Fruit fly (Drosophila melanogaster) whole organism, pupa: ENCODE results near the gene CG34132.

Source experiments
- CG10348 ChIP-seq: fragments of 200-800 bp; sonication (Bioruptor generic); IDR thresholded peaks from 2 replicates; pipeline ENCODE4 v1.3.6; 2022; ENCODE audit warnings: missing biosample characterization, missing genetic modification characterization
- CG12605 ChIP-seq: fragments of 200-800 bp; sonication (Bioruptor generic); IDR thresholded peaks from 2 replicates; pipeline ENCODE4 v1.3.6; 2022; ENCODE audit warnings: missing biosample characterization, missing genetic modification characterization
- CG13204 ChIP-seq: fragments of 200-800 bp; sonication (Bioruptor generic); optimal IDR thresholded peaks from 2 replicates; lab custom pipeline; 2018; ENCODE audit warnings: missing biosample characterization, mild to moderate bottlenecking, missing genetic modification characterization, moderate library complexity
- CG14655 ChIP-seq: fragments of 200-800 bp; sonication (Bioruptor generic); optimal IDR thresholded peaks from 3 replicates; lab custom pipeline; 2017; ENCODE audit warnings: mild to moderate bottlenecking, missing biosample characterization, missing genetic modification reagents, missing genetic modification characterization
- CG15710 ChIP-seq: fragments of 200-800 bp; sonication (Bioruptor generic); optimal IDR thresholded peaks from 2 replicates; lab custom pipeline; 2018; ENCODE audit warnings: missing biosample characterization, mild to moderate bottlenecking, missing genetic modification characterization, moderate library complexity
- CG17806 ChIP-seq: fragments of 200-800 bp; sonication (Bioruptor generic); optimal IDR thresholded peaks from 2 replicates; lab custom pipeline; 2018; ENCODE audit warnings: missing biosample characterization, mild to moderate bottlenecking, missing genetic modification characterization, moderate library complexity
- CG32121 ChIP-seq: fragments of 200-800 bp; sonication (Bioruptor generic); IDR thresholded peaks from 2 replicates; pipeline ENCODE4 v1.3.6; 2022; ENCODE audit warnings: missing biosample characterization, missing genetic modification characterization
- CG34367 ChIP-seq: fragments of 200-800 bp; sonication (Bioruptor generic); optimal IDR thresholded peaks from 2 replicates; lab custom pipeline; 2018; ENCODE audit warnings: missing biosample characterization, mild to moderate bottlenecking, missing genetic modification characterization
- CG8159 ChIP-seq: fragments of 200-800 bp; sonication (Bioruptor generic); optimal IDR thresholded peaks from 3 replicates; lab custom pipeline; 2018; ENCODE audit warnings: missing biosample characterization, mild to moderate bottlenecking, missing genetic modification characterization, moderate library complexity
- CG8301 ChIP-seq: fragments of 200-800 bp; sonication (Bioruptor generic); optimal IDR thresholded peaks from 2 replicates; lab custom pipeline; 2018; ENCODE audit warnings: missing biosample characterization, mild to moderate bottlenecking, missing genetic modification characterization
- CG9948 ChIP-seq: fragments of 200-800 bp; sonication (Bioruptor generic); optimal IDR thresholded peaks from 2 replicates; lab custom pipeline; 2018; ENCODE audit warnings: missing biosample characterization, mild to moderate bottlenecking, missing genetic modification characterization, moderate library complexity
- D1 ChIP-seq: fragments of 200-800 bp; sonication (Bioruptor generic); optimal IDR thresholded peaks from 2 replicates; lab custom pipeline; 2018; ENCODE audit warnings: missing biosample characterization, mild to moderate bottlenecking, missing genetic modification characterization, moderate library complexity
- EcR ChIP-seq: fragments of 200-800 bp; sonication (Bioruptor generic); optimal IDR thresholded peaks from 3 replicates; lab custom pipeline; 2019; ENCODE audit warnings: missing biosample characterization, missing genetic modification characterization, mild to moderate bottlenecking, moderate library complexity, missing genetic modification reagents
- Ets98B ChIP-seq: fragments of 200-800 bp; sonication (Bioruptor generic); IDR thresholded peaks from 2 replicates; pipeline ENCODE4 v1.3.6; 2022; ENCODE audit warnings: missing biosample characterization, missing genetic modification characterization
- Pif1A ChIP-seq: fragments of 200-800 bp; sonication (Bioruptor generic); optimal IDR thresholded peaks from 3 replicates; lab custom pipeline; 2016; ENCODE audit warnings: missing biosample characterization, missing genetic modification characterization
- Pif1B ChIP-seq: fragments of 200-800 bp; sonication (Bioruptor generic); optimal IDR thresholded peaks from 3 replicates; lab custom pipeline; 2016; ENCODE audit warnings: missing biosample characterization, missing genetic modification characterization
- Snoo ChIP-seq: fragments of 200-800 bp; sonication (Bioruptor generic); optimal IDR thresholded peaks from 3 replicates; lab custom pipeline; 2017; ENCODE audit warnings: missing biosample characterization, mild to moderate bottlenecking, missing genetic modification characterization, inconsistent platforms
- fd96Ca ChIP-seq: fragments of 200-800 bp; sonication (Bioruptor generic); IDR thresholded peaks from 3 replicates; pipeline ENCODE4 v1.3.6; 2022; ENCODE audit warnings: missing biosample characterization, missing genetic modification characterization
- gl ChIP-seq: fragments of 200-800 bp; sonication (Bioruptor generic); optimal IDR thresholded peaks from 2 replicates; lab custom pipeline; 2018; ENCODE audit warnings: missing biosample characterization, mild to moderate bottlenecking, missing genetic modification characterization
- rn ChIP-seq: fragments of 200-800 bp; sonication (Bioruptor generic); IDR thresholded peaks from 2 replicates; pipeline ENCODE4 v1.3.6; 2022; ENCODE audit warnings: missing biosample characterization, missing genetic modification characterization

The CG34132 gene

DNA sequence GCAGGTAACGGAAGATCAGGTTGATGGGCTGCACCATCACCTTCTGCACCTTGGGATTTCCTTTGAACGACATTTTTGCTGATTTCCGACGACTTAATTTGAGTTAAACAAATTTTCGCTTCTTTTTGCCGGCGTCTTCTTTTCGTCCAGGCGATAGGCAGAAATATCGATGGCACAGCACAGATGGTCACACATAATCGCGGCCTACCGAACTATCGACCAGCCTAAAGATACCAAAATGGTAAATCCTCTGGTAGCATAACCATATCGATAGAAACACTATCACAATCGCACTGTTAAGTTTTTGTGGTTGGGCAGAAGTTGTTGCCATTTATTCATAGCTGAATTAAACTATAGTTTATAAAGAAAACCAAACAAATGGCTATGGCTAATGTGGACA, at the start of gene CG34132, which contains the start of gene SmE:
Gene CG34132 (plus strand): TSS at position 233 of the 400 bp plus-strand sequence.
Gene SmE (minus strand): TSS at position 180 of the 400 bp plus-strand sequence.
- TF ChIP-seq CG17806 (no peak), Snoo (tag; lab: Kevin White, UChicago) (no peak), CG34367 (tag; lab: Kevin White, UChicago) (no peak), CG12605 (GFP tag; lab: Robert Waterston, UW) (no peak), rn (GFP tag; lab: Robert Waterston, UW) (no peak), CG9948 (tag; lab: Kevin White, UChicago) (no peak), Pif1B (GFP tag; lab: Kevin White, UChicago) (no peak), CG15710 (tag; lab: Kevin White, UChicago) (no peak), EcR (GFP tag; lab: Kevin White, UChicago) (no peak), Pif1A (GFP tag; lab: Kevin White, UChicago) (no peak), D1 (tag; lab: Kevin White, UChicago) (no peak), CG10348 (GFP tag; lab: Robert Waterston, UW) (no peak), fd96Ca (GFP tag; lab: Robert Waterston, UW) (no peak)

DNA sequence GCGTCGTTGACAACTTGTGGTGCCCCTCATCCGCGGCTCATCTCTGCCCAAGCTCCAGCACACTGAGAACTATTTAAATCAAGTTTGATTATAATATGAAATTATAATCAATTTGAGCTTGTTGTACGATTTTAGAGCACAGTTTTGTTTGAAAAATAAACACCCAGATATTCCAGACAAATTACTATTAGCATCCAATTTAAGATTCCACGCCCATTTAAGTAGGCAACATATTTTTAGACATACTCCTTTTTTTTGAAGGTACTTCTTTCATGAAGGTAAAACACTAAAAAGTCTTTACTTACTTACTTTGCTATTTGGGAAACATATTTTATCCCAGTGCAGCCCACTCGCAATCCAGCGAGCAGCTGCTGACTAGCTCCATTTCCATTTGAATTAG, 47.3 kb upstream of the CG34132 start:
- no peak for TF ChIP-seq CG15710 (tag; lab: Kevin White, UChicago)
- TF ChIP-seq gl: no peak
- TF ChIP-seq CG9948 (tag; lab: Kevin White, UChicago): no peak
- no peak for TF ChIP-seq rn (GFP tag; lab: Robert Waterston, UW)
- no peak for TF ChIP-seq Pif1A (GFP tag; lab: Kevin White, UChicago)
- no peak for TF ChIP-seq CG8301
- no peak for TF ChIP-seq CG8159
- no peak for TF ChIP-seq CG34367 (tag; lab: Kevin White, UChicago)
- TF ChIP-seq CG12605 (GFP tag; lab: Robert Waterston, UW): no peak
- TF ChIP-seq, all 21 proteins: peak for 0

DNA sequence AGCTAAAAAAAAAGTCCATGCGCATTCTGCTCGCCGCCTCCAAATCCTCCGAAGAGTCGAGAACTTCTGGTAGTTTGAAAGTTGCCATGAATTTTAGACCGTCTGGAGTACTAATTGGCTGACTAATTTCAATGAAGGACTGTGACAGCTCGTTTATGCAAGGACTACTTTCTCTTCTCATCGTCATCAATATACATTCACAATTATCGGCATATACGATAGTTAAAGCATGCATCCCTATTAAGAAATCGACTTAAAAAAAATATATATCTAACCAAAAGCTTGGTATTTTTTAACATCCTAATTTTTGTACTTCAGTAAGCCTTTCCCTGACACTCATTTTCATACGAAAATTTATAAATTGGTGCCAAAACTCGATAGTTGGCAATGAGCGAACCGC, 45.2 kb upstream of the CG34132 start, which contains the start of gene CG14537:
Gene CG14537 (plus strand): TSS at position 301 of the 400 bp plus-strand sequence.
- no peak for TF ChIP-seq CG13204 (GFP tag; lab: Kevin White, UChicago)
- TF ChIP-seq Pif1A (GFP tag; lab: Kevin White, UChicago): no peak
- TF ChIP-seq CG14655: no peak
- TF ChIP-seq fd96Ca (GFP tag; lab: Robert Waterston, UW): no peak
- TF ChIP-seq CG15710 (tag; lab: Kevin White, UChicago): no peak
- no peak for TF ChIP-seq CG10348 (GFP tag; lab: Robert Waterston, UW)
- no peak for TF ChIP-seq CG32121 (GFP tag; lab: Robert Waterston, UW)

- no peak for TF ChIP-seq rn (GFP tag; lab: Robert Waterston, UW)
- TF ChIP-seq fd96Ca (GFP tag; lab: Robert Waterston, UW): no peak
- TF ChIP-seq Pif1B (GFP tag; lab: Kevin White, UChicago): no peak
- TF ChIP-seq CG15710 (tag; lab: Kevin White, UChicago): no peak
- TF ChIP-seq Ets98B (GFP tag; lab: Robert Waterston, UW): no peak
- no peak for TF ChIP-seq CG14655
- no peak for TF ChIP-seq CG8159
- no peak for TF ChIP-seq CG32121 (GFP tag; lab: Robert Waterston, UW)
- TF ChIP-seq EcR (GFP tag; lab: Kevin White, UChicago): no peak
- no peak for TF ChIP-seq CG34367 (tag; lab: Kevin White, UChicago)
- TF ChIP-seq CG8301: no peak
- no peak for TF ChIP-seq Pif1A (GFP tag; lab: Kevin White, UChicago)
- TF ChIP-seq gl: no peak
- no peak for TF ChIP-seq CG17806
- no peak for TF ChIP-seq CG9948 (tag; lab: Kevin White, UChicago)
- TF ChIP-seq CG13204 (GFP tag; lab: Kevin White, UChicago): no peak
Measured at dm6 chr2L:7841244-7841643, 44.1 kb upstream of the CG34132 start.

DNA sequence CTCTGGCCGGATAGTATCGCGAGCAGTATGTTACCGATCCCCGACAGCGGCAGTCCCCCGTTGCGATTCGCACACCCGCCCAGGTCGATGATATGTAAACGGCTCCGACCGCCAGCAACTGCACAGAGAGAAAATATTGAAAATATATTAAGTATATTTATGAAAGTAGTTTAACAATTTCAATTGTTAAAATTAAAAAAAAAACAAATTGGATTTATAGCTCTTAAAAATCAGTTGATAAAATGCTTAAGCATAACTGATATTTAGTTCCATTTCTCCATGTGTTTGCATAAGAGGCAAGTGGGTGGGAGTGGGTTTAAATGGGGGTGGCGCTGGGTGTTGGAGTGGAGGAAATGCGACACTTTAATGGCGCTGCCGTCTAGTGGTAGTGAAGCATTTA, 35.8 kb upstream of the CG34132 start:
- 0 out of 2 replicates have a peak, but pooled peaks have one; percentile 15 for TF ChIP-seq CG32121 (GFP tag; lab: Robert Waterston, UW)
- TF ChIP-seq CG34367 (tag; lab: Kevin White, UChicago): no peak
- TF ChIP-seq Pif1B (GFP tag; lab: Kevin White, UChicago): no peak
- peak; percentile 20 for TF ChIP-seq CG8159
- peak; percentile 12 for TF ChIP-seq CG14655

- TF ChIP-seq CG12605 (GFP tag; lab: Robert Waterston, UW): no peak
- TF ChIP-seq fd96Ca (GFP tag; lab: Robert Waterston, UW): no peak
- no peak for TF ChIP-seq rn (GFP tag; lab: Robert Waterston, UW)
- TF ChIP-seq CG17806: no peak
- no peak for TF ChIP-seq CG8301
- TF ChIP-seq CG8159: no peak
- no peak for TF ChIP-seq Pif1B (GFP tag; lab: Kevin White, UChicago)
- TF ChIP-seq Snoo (tag; lab: Kevin White, UChicago): no peak
- TF ChIP-seq, all 21 proteins: peak for 0
Measured at dm6 chr2L:7850406-7850805, 34.9 kb upstream of the CG34132 start.

dm6 chr2L:7851609-7852008, 33.7 kb upstream of the CG34132 start:
- TF ChIP-seq Pif1A (GFP tag; lab: Kevin White, UChicago) (no peak), D1 (tag; lab: Kevin White, UChicago) (no peak), CG12605 (GFP tag; lab: Robert Waterston, UW) (no peak), CG9948 (tag; lab: Kevin White, UChicago) (no peak), rn (GFP tag; lab: Robert Waterston, UW) (no peak), CG15710 (tag; lab: Kevin White, UChicago) (no peak), CG13204 (GFP tag; lab: Kevin White, UChicago) (no peak), CG32121 (GFP tag; lab: Robert Waterston, UW) (no peak), Snoo (tag; lab: Kevin White, UChicago) (no peak), Pif1B (GFP tag; lab: Kevin White, UChicago) (no peak), CG17806 (peak; percentile 2), CG8159 (peak; percentile 0), CG14655 (peak; percentile 9)
- TF ChIP-seq, all 21 proteins: peak for 3
